Worm (Caenorhabditis elegans): ENCODE data around the gene K08E4.8.

K08E4.8 gene

ce11 chrIV:12061229-12061628 is at the start of gene K08E4.8:
Gene K08E4.8, minus strand, starts transcription at chrIV:12061329.
- no peak for TF ChIP-seq tbx-2 (tag; optimal IDR thresholded peaks at IDR 0.05)
- TF ChIP-seq unc-62 (GFP tag; optimal IDR thresholded peaks at IDR 0.05): no peak
- no peak for TF ChIP-seq lin-39 (tag; optimal IDR thresholded peaks at IDR 0.05)
- TF ChIP-seq nfya-1 (tag; optimal IDR thresholded peaks at IDR 0.05; ENCODE audit: insufficient read depth): no peak
- no peak for TF ChIP-seq ZK546.5 (tag; optimal IDR thresholded peaks at IDR 0.05)
- TF ChIP-seq nhr-12 (tag; optimal IDR thresholded peaks at IDR 0.05): no peak
- TF ChIP-seq R02D3.7 (tag; optimal IDR thresholded peaks at IDR 0.05): no peak
- no peak for TF ChIP-seq nhr-23 (tag; optimal IDR thresholded peaks at IDR 0.05)

- TF ChIP-seq eor-1 (tag; optimal IDR thresholded peaks at IDR 0.05) (no peak), mml-1 (tag; optimal IDR thresholded peaks at IDR 0.05) (no peak), nhr-77 (tag; optimal IDR thresholded peaks at IDR 0.05) (no peak), ceh-16 (tag; optimal IDR thresholded peaks at IDR 0.05) (no peak), unc-39 (tag; optimal IDR thresholded peaks at IDR 0.05) (no peak), elt-1 (tag; optimal IDR thresholded peaks at IDR 0.05) (no peak), ztf-11 (tag; optimal IDR thresholded peaks at IDR 0.05) (no peak)
These were observed 49.2 kb upstream of the K08E4.8 start, which contains the start of gene col-129 for ce11 chrIV:12110339-12110738. Gene col-129, minus strand, starts transcription at chrIV:12110439.

DNA sequence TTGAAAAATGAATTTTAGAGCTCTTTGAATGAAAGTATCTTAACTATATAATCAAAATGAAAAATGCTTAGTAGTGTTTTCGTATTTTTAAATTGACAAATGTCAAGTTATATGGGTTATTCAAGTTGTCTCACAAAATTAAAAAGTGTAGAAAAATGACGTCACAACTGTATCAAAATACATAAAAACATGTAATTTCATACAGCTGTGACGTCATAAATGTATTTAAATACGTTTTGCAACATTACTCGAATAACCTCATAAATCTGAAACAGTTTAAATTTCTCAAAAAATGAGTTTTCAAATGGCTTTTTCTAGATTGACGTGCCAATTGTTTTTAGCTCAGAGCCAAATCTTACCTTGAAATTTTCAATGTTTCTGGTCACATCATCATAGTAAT is 48.6 kb upstream of the K08E4.8 start:
- no peak for TF ChIP-seq ztf-4 (tag; optimal IDR thresholded peaks at IDR 0.05)
- TF ChIP-seq pha-4 (tag; optimal IDR thresholded peaks at IDR 0.05): no peak
- no peak for TF ChIP-seq nhr-237 (tag; optimal IDR thresholded peaks at IDR 0.05)
- TF ChIP-seq ztf-11 (tag; optimal IDR thresholded peaks at IDR 0.05): no peak
- TF ChIP-seq nhr-28 (tag; optimal IDR thresholded peaks at IDR 0.05): no peak
- TF ChIP-seq jun-1 (tag; optimal IDR thresholded peaks at IDR 0.05): no peak
- no peak for TF ChIP-seq ceh-16 (tag; optimal IDR thresholded peaks at IDR 0.05)
- no peak for TF ChIP-seq snpc-4 (tag; optimal IDR thresholded peaks at IDR 0.05)
- TF ChIP-seq nhr-76 (tag; optimal IDR thresholded peaks at IDR 0.05): no peak
- no peak for TF ChIP-seq eor-1 (tag; optimal IDR thresholded peaks at IDR 0.05)

- TF ChIP-seq tbx-2 (tag; optimal IDR thresholded peaks at IDR 0.05): no peak
- no peak for TF ChIP-seq aly-2 (tag; optimal IDR thresholded peaks at IDR 0.05)
- no peak for TF ChIP-seq mml-1 (tag; optimal IDR thresholded peaks at IDR 0.05)
- no peak for TF ChIP-seq ztf-4 (tag; optimal IDR thresholded peaks at IDR 0.05)
- TF ChIP-seq egl-27 (tag; optimal IDR thresholded peaks at IDR 0.05): no peak
- no peak for TF ChIP-seq jun-1 (tag; optimal IDR thresholded peaks at IDR 0.05)
- TF ChIP-seq unc-62 (GFP tag; optimal IDR thresholded peaks at IDR 0.05): no peak
- no peak for TF ChIP-seq R02D3.7 (tag; optimal IDR thresholded peaks at IDR 0.05)
These were observed 48.0 kb upstream of the K08E4.8 start for ce11 chrIV:12108984-12109657.

DNA sequence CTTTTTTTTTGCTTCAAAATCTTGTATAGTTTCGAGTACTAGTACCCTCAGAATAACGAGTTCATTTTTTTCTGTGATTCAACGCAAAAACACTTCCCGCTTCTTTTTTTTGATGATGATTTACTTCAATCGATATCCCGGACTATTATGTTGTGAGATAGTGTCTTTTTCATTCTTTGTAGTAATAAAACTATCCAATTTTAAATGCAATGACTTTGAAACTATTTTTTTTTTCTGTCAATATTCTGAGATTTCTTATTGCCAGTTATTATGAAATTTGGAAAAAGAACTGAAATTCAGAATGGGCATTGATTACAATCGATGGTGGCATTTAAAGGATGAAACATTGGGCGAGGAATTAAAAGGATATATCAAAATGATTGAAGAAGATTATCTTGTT is 44.4 kb upstream of the K08E4.8 start, which contains the start of gene M18.3:
TSS of gene M18.3 (plus strand) at position 301 of the 400 bp plus-strand sequence.
- TF ChIP-seq lin-15B (tag; optimal IDR thresholded peaks at IDR 0.05): no peak
- no peak for TF ChIP-seq nhr-11 (tag; optimal IDR thresholded peaks at IDR 0.05)
- TF ChIP-seq jun-1 (tag; optimal IDR thresholded peaks at IDR 0.05): no peak
- no peak for TF ChIP-seq nhr-25 (tag; optimal IDR thresholded peaks at IDR 0.05)
- TF ChIP-seq nhr-23 (tag; optimal IDR thresholded peaks at IDR 0.05): no peak
- no peak for TF ChIP-seq ZK546.5 (tag; optimal IDR thresholded peaks at IDR 0.05)
- no peak for TF ChIP-seq nhr-237 (tag; optimal IDR thresholded peaks at IDR 0.05)
- TF ChIP-seq ceh-28 (tag; optimal IDR thresholded peaks at IDR 0.05): no peak
- no peak for TF ChIP-seq ceh-82 (tag; optimal IDR thresholded peaks at IDR 0.05)
- no peak for TF ChIP-seq sea-2 (GFP tag; optimal IDR thresholded peaks at IDR 0.05)
- TF ChIP-seq nhr-43 (tag; optimal IDR thresholded peaks at IDR 0.05; ENCODE audit: poor library complexity, severe bottlenecking): no peak
- TF ChIP-seq pha-4 (tag; optimal IDR thresholded peaks at IDR 0.05): no peak

ce11 chrIV:12096479-12096878 is 35.4 kb upstream of the K08E4.8 start, which contains the start of gene mon-2:
Gene mon-2, plus strand, starts transcription at chrIV:12096779.
- no peak for TF ChIP-seq nhr-25 (tag; optimal IDR thresholded peaks at IDR 0.05)
- TF ChIP-seq ceh-9 (tag; optimal IDR thresholded peaks at IDR 0.05): no peak
- TF ChIP-seq elt-3 (tag; optimal IDR thresholded peaks at IDR 0.05): no peak
- TF ChIP-seq aly-2 (tag; optimal IDR thresholded peaks at IDR 0.05): no peak
- no peak for TF ChIP-seq egl-27 (tag; optimal IDR thresholded peaks at IDR 0.05)
- no peak for TF ChIP-seq tbx-2 (tag; optimal IDR thresholded peaks at IDR 0.05)
- no peak for TF ChIP-seq ceh-82 (tag; optimal IDR thresholded peaks at IDR 0.05)
- no peak for TF ChIP-seq ceh-28 (tag; optimal IDR thresholded peaks at IDR 0.05)

Data from whole organism, L3 larva.